Fruit fly (Drosophila melanogaster) whole organism, embryonic: Measurements from ENCODE around the gene unc-119.

Experiments used
- Atf-2 ChIP-seq: fragments of 200-800 bp; sonication (Bioruptor generic); optimal IDR thresholded peaks from 2 replicates; lab custom pipeline; 2016; ENCODE audit warnings: missing biosample characterization, missing genetic modification characterization
- Bgb ChIP-seq: fragments of 200-800 bp; sonication (Bioruptor generic); IDR thresholded peaks from 2 replicates; pipeline ENCODE4 v1.3.6; 2022; ENCODE audit warnings: missing biosample characterization, missing genetic modification characterization; ENCODE audit not compliant: partially characterized antibody
- CG10147 ChIP-seq: fragments of 200-800 bp; sonication (Bioruptor generic); optimal IDR thresholded peaks from 2 replicates; lab custom pipeline; 2019; ENCODE audit warnings: missing biosample characterization, mild to moderate bottlenecking, missing genetic modification characterization, moderate library complexity
- CG10543 ChIP-seq: fragments of 200-800 bp; sonication (Bioruptor generic); optimal IDR thresholded peaks from 3 replicates; lab custom pipeline; 2017; ENCODE audit warnings: missing biosample characterization, mild to moderate bottlenecking, missing genetic modification characterization, moderate library complexity
- CG12391 ChIP-seq: fragments of 200-800 bp; sonication (Bioruptor generic); optimal IDR thresholded peaks from 3 replicates; lab custom pipeline; 2018; ENCODE audit warnings: missing biosample characterization, mild to moderate bottlenecking, missing genetic modification characterization, moderate library complexity
- CG12659 ChIP-seq: fragments of 200-800 bp; sonication (Bioruptor generic); optimal IDR thresholded peaks from 3 replicates; lab custom pipeline; 2017; ENCODE audit warnings: mild to moderate bottlenecking, missing biosample characterization, missing genetic modification reagents, missing genetic modification characterization
- CG13624 ChIP-seq: fragments of 200-800 bp; sonication (Bioruptor generic); optimal IDR thresholded peaks from 2 replicates; lab custom pipeline; 2016; ENCODE audit warnings: missing biosample characterization, missing genetic modification characterization
- CG15696 ChIP-seq: fragments of 200-800 bp; sonication (Bioruptor generic); optimal IDR thresholded peaks from 2 replicates; lab custom pipeline; 2019; ENCODE audit warnings: missing biosample characterization, mild to moderate bottlenecking, missing genetic modification characterization, moderate library complexity
- CG16863 ChIP-seq: fragments of 200-800 bp; sonication (Bioruptor generic); optimal IDR thresholded peaks from 3 replicates; lab custom pipeline; 2016; ENCODE audit warnings: missing biosample characterization, missing genetic modification characterization
- CG17385 ChIP-seq: fragments of 200-800 bp; sonication (Bioruptor generic); optimal IDR thresholded peaks from 3 replicates; lab custom pipeline; 2018; ENCODE audit warnings: missing biosample characterization, mild to moderate bottlenecking, missing genetic modification characterization
- CG18599 ChIP-seq: fragments of 200-800 bp; sonication (Bioruptor generic); optimal IDR thresholded peaks from 3 replicates; lab custom pipeline; 2017; ENCODE audit warnings: missing biosample characterization, missing genetic modification characterization, mild to moderate bottlenecking, moderate library complexity, missing genetic modification reagents
- CG18619 ChIP-seq: fragments of 200-800 bp; sonication (Bioruptor generic); optimal IDR thresholded peaks from 3 replicates; lab custom pipeline; 2017; ENCODE audit warnings: missing biosample characterization, mild to moderate bottlenecking, missing genetic modification characterization
- CG2199 ChIP-seq: fragments of 200-800 bp; sonication (Bioruptor generic); IDR thresholded peaks from 3 replicates; pipeline ENCODE4 v1.3.6; 2022; ENCODE audit warnings: missing biosample characterization, missing genetic modification characterization
- CG2678 ChIP-seq: fragments of 200-800 bp; sonication (Bioruptor generic); optimal IDR thresholded peaks from 3 replicates; lab custom pipeline; 2019; ENCODE audit warnings: missing biosample characterization, mild to moderate bottlenecking, missing genetic modification characterization, moderate library complexity
- CG32772 ChIP-seq: fragments of 200-800 bp; sonication (Bioruptor generic); IDR thresholded peaks from 2 replicates; pipeline ENCODE4 v1.3.6; 2022; ENCODE audit warnings: missing biosample characterization, missing genetic modification characterization
- CG4328 ChIP-seq: fragments of 200-800 bp; sonication (Bioruptor generic); optimal IDR thresholded peaks from 3 replicates; lab custom pipeline; 2017; ENCODE audit warnings: missing biosample characterization, missing genetic modification reagents, missing genetic modification characterization
- CG7372 ChIP-seq: fragments of 200-800 bp; sonication (Bioruptor generic); IDR thresholded peaks from 2 replicates; pipeline ENCODE4 v1.3.6; 2022; ENCODE audit warnings: missing biosample characterization, missing genetic modification characterization
- Fer2 ChIP-seq: fragments of 200-800 bp; sonication (Bioruptor generic); optimal IDR thresholded peaks from 2 replicates; lab custom pipeline; 2018; ENCODE audit warnings: missing biosample characterization, mild to moderate bottlenecking, missing genetic modification characterization, moderate library complexity
- HHEX ChIP-seq: fragments of 200-800 bp; sonication (Bioruptor generic); optimal IDR thresholded peaks from 3 replicates; lab custom pipeline; 2017; ENCODE audit warnings: missing biosample characterization, mild to moderate bottlenecking, missing genetic modification characterization, missing genetic modification reagents
- Med ChIP-seq: fragments of 200-800 bp; sonication (Bioruptor generic); peaks from one replicate; lab custom pipeline; 2016; ENCODE audit warnings: missing biosample characterization, missing genetic modification characterization, mild to moderate bottlenecking, inconsistent platforms, moderate library complexity
- NC2α ChIP-seq: fragments of 200-800 bp; sonication (Bioruptor generic); optimal IDR thresholded peaks from 2 replicates; lab custom pipeline; 2016; ENCODE audit warnings: missing biosample characterization, missing genetic modification characterization
- Opbp ChIP-seq: fragments of 200-800 bp; sonication (Bioruptor generic); IDR thresholded peaks from 3 replicates; pipeline ENCODE4 v1.3.6; 2022; ENCODE audit warnings: missing biosample characterization, missing genetic modification characterization; ENCODE audit not compliant: partially characterized antibody
- Taf1 ChIP-seq: fragments of 200-800 bp; sonication (Bioruptor generic); IDR thresholded peaks from 2 replicates; pipeline ENCODE4 v1.3.6; 2022; ENCODE audit warnings: missing biosample characterization, missing genetic modification characterization
- Vsx1 ChIP-seq: fragments of 200-800 bp; sonication (Bioruptor generic); optimal IDR thresholded peaks from 2 replicates; lab custom pipeline; 2017; ENCODE audit warnings: missing biosample characterization, mild to moderate bottlenecking, missing genetic modification characterization, missing genetic modification reagents
- abd-A ChIP-seq: fragments of 200-800 bp; sonication (Bioruptor generic); optimal IDR thresholded peaks from 3 replicates; lab custom pipeline; 2019; ENCODE audit warnings: missing biosample characterization, mild to moderate bottlenecking, missing genetic modification characterization, moderate library complexity
- az2 ChIP-seq: fragments of 200-800 bp; sonication (Bioruptor generic); optimal IDR thresholded peaks from 3 replicates; lab custom pipeline; 2016; ENCODE audit warnings: missing biosample characterization, missing genetic modification characterization
- bab2 ChIP-seq: fragments of 200-800 bp; sonication (Bioruptor generic); optimal IDR thresholded peaks from 2 replicates; lab custom pipeline; 2016; ENCODE audit warnings: missing biosample characterization, missing genetic modification characterization
- cg ChIP-seq: fragments of 200-800 bp; sonication (Bioruptor generic); optimal IDR thresholded peaks from 3 replicates; lab custom pipeline; 2019; ENCODE audit warnings: missing biosample characterization, mild to moderate bottlenecking, missing genetic modification characterization, moderate library complexity
- dmrt11E ChIP-seq: fragments of 200-800 bp; sonication (Bioruptor generic); optimal IDR thresholded peaks from 3 replicates; lab custom pipeline; 2018; ENCODE audit warnings: missing biosample characterization, mild to moderate bottlenecking, missing genetic modification characterization, moderate library complexity
- dmrt99B ChIP-seq: fragments of 200-800 bp; sonication (Bioruptor generic); optimal IDR thresholded peaks from 2 replicates; lab custom pipeline; 2018; ENCODE audit warnings: missing biosample characterization, mild to moderate bottlenecking, missing genetic modification characterization, moderate library complexity
- gem ChIP-seq: fragments of 200-800 bp; sonication (Bioruptor generic); optimal IDR thresholded peaks from 2 replicates; lab custom pipeline; 2019; ENCODE audit warnings: missing biosample characterization, mild to moderate bottlenecking, missing genetic modification characterization, moderate library complexity
- grn ChIP-seq: fragments of 200-800 bp; sonication (Bioruptor generic); optimal IDR thresholded peaks from 3 replicates; lab custom pipeline; 2017; ENCODE audit warnings: missing biosample characterization, missing genetic modification characterization
- gsb-n ChIP-seq: fragments of 200-800 bp; sonication (Bioruptor generic); optimal IDR thresholded peaks from 3 replicates; lab custom pipeline; 2018; ENCODE audit warnings: missing biosample characterization, mild to moderate bottlenecking, missing genetic modification characterization
- kni ChIP-seq: fragments of 200-800 bp; sonication (Bioruptor generic); optimal IDR thresholded peaks from 3 replicates; lab custom pipeline; 2017; ENCODE audit warnings: mild to moderate bottlenecking, missing biosample characterization, missing genetic modification reagents, missing genetic modification characterization
- lbe ChIP-seq: fragments of 200-800 bp; sonication (Bioruptor generic); optimal IDR thresholded peaks from 2 replicates; lab custom pipeline; 2016; ENCODE audit warnings: missing biosample characterization, mild to moderate bottlenecking, missing genetic modification characterization
- luna ChIP-seq: fragments of 200-800 bp; sonication (Bioruptor generic); optimal IDR thresholded peaks from 2 replicates; lab custom pipeline; 2016; ENCODE audit warnings: missing biosample characterization, missing genetic modification characterization
- nom ChIP-seq: fragments of 200-800 bp; sonication (Bioruptor generic); optimal IDR thresholded peaks from 2 replicates; lab custom pipeline; 2017; ENCODE audit warnings: missing biosample characterization, missing genetic modification characterization, mild to moderate bottlenecking, moderate library complexity, missing genetic modification reagents
- odd ChIP-seq: fragments of 200-800 bp; sonication (Bioruptor generic); optimal IDR thresholded peaks from 2 replicates; lab custom pipeline; 2017; ENCODE audit warnings: missing biosample characterization, mild to moderate bottlenecking, missing genetic modification characterization
- org-1 ChIP-seq: fragments of 200-800 bp; sonication (Bioruptor generic); optimal IDR thresholded peaks from 2 replicates; lab custom pipeline; 2017; ENCODE audit warnings: missing biosample characterization, missing genetic modification characterization
- pnt ChIP-seq: fragments of 200-800 bp; sonication (Bioruptor generic); optimal IDR thresholded peaks from 3 replicates; lab custom pipeline; 2016; ENCODE audit warnings: missing biosample characterization, missing genetic modification characterization
- pros ChIP-seq: fragments of 200-800 bp; sonication (Bioruptor generic); optimal IDR thresholded peaks from 3 replicates; lab custom pipeline; 2019; ENCODE audit warnings: missing biosample characterization, mild to moderate bottlenecking, missing genetic modification characterization, moderate library complexity
- row ChIP-seq: fragments of 200-800 bp; sonication (Bioruptor generic); IDR thresholded peaks from 3 replicates; pipeline ENCODE4 v1.3.6; 2022; ENCODE audit warnings: missing biosample characterization, missing genetic modification characterization
- schlank ChIP-seq: fragments of 200-800 bp; sonication (Bioruptor generic); optimal IDR thresholded peaks from 2 replicates; lab custom pipeline; 2018; ENCODE audit warnings: missing biosample characterization, mild to moderate bottlenecking, missing genetic modification characterization
- sd ChIP-seq: fragments of 200-800 bp; sonication (Bioruptor generic); optimal IDR thresholded peaks from 3 replicates; lab custom pipeline; 2018; ENCODE audit warnings: missing biosample characterization, mild to moderate bottlenecking, missing genetic modification characterization, moderate library complexity
- shn ChIP-seq: fragments of 200-800 bp; sonication (Bioruptor generic); optimal IDR thresholded peaks from 3 replicates; lab custom pipeline; 2016; ENCODE audit warnings: missing biosample characterization, missing genetic modification characterization
- so ChIP-seq: fragments of 200-800 bp; sonication (Bioruptor generic); IDR thresholded peaks from 3 replicates; pipeline ENCODE4 v1.3.6; 2022; ENCODE audit warnings: missing biosample characterization, missing genetic modification characterization
- sqz ChIP-seq: fragments of 200-800 bp; sonication (Bioruptor generic); optimal IDR thresholded peaks from 3 replicates; lab custom pipeline; 2018; ENCODE audit warnings: missing biosample characterization, mild to moderate bottlenecking, missing genetic modification characterization
- usp ChIP-seq: fragments of >200 bp; optimal IDR thresholded peaks from 2 replicates; lab custom pipeline; 2017; ENCODE audit warnings: missing biosample characterization, missing genetic modification characterization
- vvl ChIP-seq: fragments of 200-800 bp; sonication (Bioruptor generic); IDR thresholded peaks from 2 replicates; pipeline ENCODE4 v1.3.6; 2022; ENCODE audit warnings: missing biosample characterization, missing genetic modification characterization

The unc-119 gene

dm6 chrX:7305753-7306338 is 14.7 kb upstream of the unc-119 start (continued):
- TF ChIP-seq dmrt99B (peak; percentile 69), CG13624 (no peak), Taf1 (no peak), CG18599 (peak; percentile 41), CG10147 (GFP tag; lab: Kevin White, UChicago) (peak; percentile 12), kni (peak; percentile 36), gem (peak; percentile 65), luna (GFP tag; lab: Kevin White, UChicago) (no peak), usp (no peak), bab2 (peak; percentile 20), Bgb (GFP tag; lab: Robert Waterston, UW) (no peak), CG2678 (tag; lab: Kevin White, UChicago) (peak; percentile 67), CG7372 (GFP tag; lab: Robert Waterston, UW) (0 out of 2 replicates have a peak, but pooled peaks have one; percentile 12), CG15696 (tag; lab: Kevin White, UChicago) (peak; percentile 43), CG12659 (peak; percentile 27), odd (GFP tag; lab: Kevin White, UChicago) (peak; percentile 22), so (GFP tag; lab: Robert Waterston, UW) (no peak), NC2α (no peak), CG12391 (peak; percentile 33), HHEX (GFP tag; lab: Kevin White, UChicago) (peak; percentile 46), Fer2 (tag; lab: Kevin White, UChicago) (peak; percentile 7), az2 (GFP tag; lab: Kevin White, UChicago) (peak; percentile 52), schlank (no peak), CG17385 (GFP tag; lab: Kevin White, UChicago) (peak; percentile 42), pnt (GFP tag; lab: Kevin White, UChicago) (peak; percentile 44)

- TF ChIP-seq Vsx1 (GFP tag; lab: Kevin White, UChicago) (peak; percentile 7), dmrt11E (tag; lab: Kevin White, UChicago) (peak; percentile 19), grn (GFP tag; lab: Kevin White, UChicago) (peak; percentile 70), gem (peak; percentile 38), pros (peak; percentile 96), CG16863 (GFP tag; lab: Kevin White, UChicago) (no peak), vvl (GFP tag; lab: Robert Waterston, UW) (peak; percentile 28; the same call in 1 of the 2 replicates), Atf-2 (GFP tag; lab: Kevin White, UChicago) (no peak), sqz (peak; percentile 99), org-1 (GFP tag; lab: Kevin White, UChicago) (no peak), CG10543 (GFP tag; lab: Kevin White, UChicago) (peak; percentile 27), lbe (peak; percentile 26), cg (GFP tag; lab: Kevin White, UChicago) (peak; percentile 51), shn (GFP tag; lab: Kevin White, UChicago) (peak; percentile 28), CG2199 (GFP tag; lab: Robert Waterston, UW) (0 out of 3 replicates have a peak, but pooled peaks have one; percentile 32), row (GFP tag; lab: Robert Waterston, UW) (0 out of 3 replicates have a peak, but pooled peaks have one; percentile 8), CG32772 (peak; percentile 64), Opbp (GFP tag; lab: Robert Waterston, UW) (0 out of 3 replicates have a peak, but pooled peaks have one; percentile 20), sd (tag; lab: Kevin White, UChicago) (peak; percentile 72), CG18619 (no peak), kni (peak; percentile 87), CG4328 (GFP tag; lab: Kevin White, UChicago) (no peak), nom (peak; percentile 68), gsb-n (tag; lab: Kevin White, UChicago) (no peak), Med (GFP tag; lab: Kevin White, UChicago) (peak; percentile 66), abd-A (peak; percentile 60)
These were observed 13.8 kb upstream of the unc-119 start for dm6 chrX:7304798-7305447.
